Worm (Caenorhabditis elegans) whole organism, L1 larva: ENCODE data around the gene F26F2.5.

Experiments
- ceh-82 ChIP-seq, 3 experiments: fragments of 150-350 bp in 1 of 3; sonication (generic microtip) in 2 of 3; optimal IDR thresholded peaks; 2 replicates each; lab custom pipeline; 2014 to 2017; ENCODE audit warnings: missing biosample characterization in 3 of 3, missing genetic modification characterization in 3 of 3
- dsc-1 ChIP-seq: sonication (generic microtip); optimal IDR thresholded peaks from 2 replicates; lab custom pipeline; 2016; ENCODE audit warnings: mild to moderate bottlenecking, missing genetic modification characterization, missing compliant biosample characterization
- nhr-11 ChIP-seq: fragments of 150-350 bp; optimal IDR thresholded peaks from 2 replicates; lab custom pipeline; 2014; ENCODE audit warnings: missing biosample characterization, missing genetic modification characterization
- zag-1 ChIP-seq: fragments of 150-350 bp; optimal IDR thresholded peaks from 2 replicates; lab custom pipeline; 2014; ENCODE audit warnings: missing biosample characterization, missing genetic modification characterization

ce11 chrV:20551096-20551495, 22.4 kb upstream of the F26F2.5 start, which contains the start of gene Y38H6C.20:
- no peak for TF ChIP-seq zag-1 (tag; lab: Kevin White, UChicago)
- no peak for TF ChIP-seq dsc-1 (tag; lab: Kevin White, UChicago)
- no peak for TF ChIP-seq ceh-82 (tag; optimal IDR thresholded peaks at IDR 0.05; lab: Kevin White, UChicago)
- TF ChIP-seq nhr-11 (tag; lab: Kevin White, UChicago): no peak
